Worm (Caenorhabditis elegans) whole organism, L4 larva: ENCODE measurements around the gene ZK177.3.

Experiments
- D1046.2 ChIP-seq: fragments of 200-800 bp; sonication (Bioruptor generic); IDR thresholded peaks from 2 replicates; pipeline ENCODE4 v1.3.6; 2022; ENCODE audit warnings: missing genetic modification characterization, missing compliant biosample characterization
- Y5F2A.4 ChIP-seq: fragments of 200-800 bp; sonication (Bioruptor generic); optimal IDR thresholded peaks from 2 replicates; lab custom pipeline; 2018; ENCODE audit warnings: mild to moderate bottlenecking, missing genetic modification characterization, missing compliant biosample characterization
- ama-1 ChIP-seq: fragments of 150-350 bp; optimal IDR thresholded peaks from 2 replicates; lab custom pipeline; 2014; ENCODE audit warnings: inconsistent platforms, mixed read lengths
- egl-43 ChIP-seq: fragments of 200-800 bp; sonication (Bioruptor generic); IDR thresholded peaks from 2 replicates; pipeline ENCODE4 v1.3.6; 2022; ENCODE audit warnings: missing genetic modification reagents, missing genetic modification characterization, missing compliant biosample characterization
- lin-15B ChIP-seq: fragments of 150-350 bp; sonication (generic microtip); optimal IDR thresholded peaks from 3 replicates; lab custom pipeline; 2014; ENCODE audit warnings: missing biosample characterization, missing genetic modification characterization
- nhr-6 ChIP-seq: fragments of 150-350 bp; optimal IDR thresholded peaks from 2 replicates; lab custom pipeline; 2014; ENCODE audit warnings: missing biosample characterization, missing genetic modification characterization
- nhr-76 ChIP-seq: fragments of 150-350 bp; optimal IDR thresholded peaks from 2 replicates; lab custom pipeline; 2014; ENCODE audit warnings: missing biosample characterization, missing genetic modification characterization
- unc-62 ChIP-seq, 3 experiments: fragments of 150-350 bp in 1 of 3; sonication (generic microtip); optimal IDR thresholded peaks in 2 of 3; peaks in 1 of 3; 1 replicate in 1 of 3; 2 replicates in 2 of 3; lab custom pipeline; 2014 to 2017; ENCODE audit warnings: missing biosample characterization in 3 of 3, missing genetic modification characterization in 3 of 3, missing genetic modification reagents in 3 of 3, missing genotype in 1 of 3
- zag-1 ChIP-seq: fragments of 150-350 bp; optimal IDR thresholded peaks from 2 replicates; lab custom pipeline; 2014; ENCODE audit warnings: missing biosample characterization, missing genetic modification characterization
- zip-2 ChIP-seq: fragments of 150-350 bp; optimal IDR thresholded peaks from 2 replicates; lab custom pipeline; 2014; ENCODE audit warnings: missing biosample characterization, missing genetic modification characterization

- no peak for TF ChIP-seq zag-1
- no peak for TF ChIP-seq D1046.2 (GFP tag; lab: Robert Waterston, UW)
- no peak for TF ChIP-seq nhr-76 (tag; lab: Kevin White, UChicago)
- no peak for TF ChIP-seq ama-1 (lab: Kevin White, UChicago)
- TF ChIP-seq zip-2 (tag; lab: Kevin White, UChicago): no peak
- no peak for TF ChIP-seq Y5F2A.4 (GFP tag; lab: Kevin White, UChicago)
- no peak for TF ChIP-seq nhr-6 (tag; lab: Kevin White, UChicago)
- no peak for TF ChIP-seq lin-15B (tag; lab: Kevin White, UChicago)
- TF ChIP-seq unc-62 (GFP tag; optimal IDR thresholded peaks at IDR 0.05 in 1 of 2; lab: Kevin White, UChicago): no peak
- no peak for TF ChIP-seq unc-62 (tag; optimal IDR thresholded peaks at IDR 0.05; lab: Kevin White, UChicago)
- no peak for TF ChIP-seq egl-43 (GFP tag; lab: Robert Waterston, UW)
These were observed 38.7 kb downstream of the ZK177.3 start, which contains the start of gene ins-12 for ce11 chrII:5554317-5554716.
